Fruit fly (Drosophila melanogaster) whole organism, adult: Measurements from ENCODE around the gene Hira.

Source experiments
- CG11617 ChIP-seq: fragments of 200-800 bp; sonication (Bioruptor generic); optimal IDR thresholded peaks from 2 replicates; lab custom pipeline; 2017; ENCODE audit warnings: mild to moderate bottlenecking, missing biosample characterization, missing genetic modification reagents, missing genetic modification characterization
- CG12768 ChIP-seq: fragments of 200-800 bp; sonication (Bioruptor generic); optimal IDR thresholded peaks from 2 replicates; lab custom pipeline; 2017; ENCODE audit warnings: missing biosample characterization, missing genetic modification characterization, mild to moderate bottlenecking, moderate library complexity, missing genetic modification reagents
- CG14711 ChIP-seq: fragments of 200-800 bp; sonication (Bioruptor generic); optimal IDR thresholded peaks from 2 replicates; lab custom pipeline; 2018; ENCODE audit warnings: missing biosample characterization, mild to moderate bottlenecking, missing genetic modification characterization, moderate library complexity
- CG1620 ChIP-seq: fragments of 200-800 bp; sonication (Bioruptor generic); optimal IDR thresholded peaks from 2 replicates; lab custom pipeline; 2016; ENCODE audit warnings: missing biosample characterization, missing genetic modification characterization
- CG33017 ChIP-seq: fragments of 200-800 bp; sonication (Bioruptor generic); optimal IDR thresholded peaks from 2 replicates; lab custom pipeline; 2018; ENCODE audit warnings: missing biosample characterization, mild to moderate bottlenecking, missing genetic modification characterization, moderate library complexity
- CG5204 ChIP-seq: fragments of 200-800 bp; sonication (Bioruptor generic); optimal IDR thresholded peaks from 2 replicates; lab custom pipeline; 2016; ENCODE audit warnings: missing biosample characterization, missing genetic modification characterization
- CG7045 ChIP-seq: fragments of 200-800 bp; sonication (Bioruptor generic); optimal IDR thresholded peaks from 2 replicates; lab custom pipeline; 2017; ENCODE audit warnings: missing biosample characterization, mild to moderate bottlenecking, missing genetic modification characterization
- CG7101 ChIP-seq: fragments of 200-800 bp; sonication (Bioruptor generic); optimal IDR thresholded peaks from 2 replicates; lab custom pipeline; 2018; ENCODE audit warnings: missing biosample characterization, mild to moderate bottlenecking, missing genetic modification characterization, moderate library complexity
- Clk ChIP-seq: fragments of 200-800 bp; sonication (Bioruptor generic); optimal IDR thresholded peaks from 2 replicates; lab custom pipeline; 2017; ENCODE audit warnings: missing biosample characterization, missing genetic modification characterization
- Crg-1 ChIP-seq: fragments of 200-800 bp; sonication (Bioruptor generic); optimal IDR thresholded peaks from 2 replicates; lab custom pipeline; 2016; ENCODE audit warnings: missing biosample characterization, missing genetic modification characterization
- Hr96 ChIP-seq: fragments of 200-800 bp; sonication (Bioruptor generic); optimal IDR thresholded peaks from 2 replicates; lab custom pipeline; 2016; ENCODE audit warnings: missing biosample characterization, missing genetic modification characterization
- Mnt ChIP-seq: fragments of 200-800 bp; sonication (Bioruptor generic); optimal IDR thresholded peaks from 2 replicates; lab custom pipeline; 2016; ENCODE audit warnings: missing biosample characterization, mild to moderate bottlenecking, missing genetic modification characterization
- bab1 ChIP-seq: fragments of 200-800 bp; sonication (Bioruptor generic); optimal IDR thresholded peaks from 3 replicates; lab custom pipeline; 2019; ENCODE audit warnings: missing biosample characterization, mild to moderate bottlenecking, missing genetic modification characterization, moderate library complexity
- cic ChIP-seq: fragments of 200-800 bp; sonication (Bioruptor generic); optimal IDR thresholded peaks from 2 replicates; lab custom pipeline; 2017; ENCODE audit warnings: missing biosample characterization, mild to moderate bottlenecking, missing genetic modification characterization, moderate library complexity
- cnc ChIP-seq, 2 experiments: fragments of >200 bp; optimal IDR thresholded peaks; 2 replicates each; lab custom pipeline; 2017
- kay ChIP-seq: fragments of 200-800 bp; sonication (Bioruptor generic); peaks from one replicate; lab custom pipeline; 2016; ENCODE audit warnings: missing biosample characterization, missing genetic modification characterization, borderline replicate concordance
- ovo ChIP-seq: fragments of 200-800 bp; sonication (Bioruptor generic); optimal IDR thresholded peaks from 2 replicates; lab custom pipeline; 2016; ENCODE audit warnings: missing biosample characterization, missing genetic modification characterization
- pad ChIP-seq: fragments of 200-800 bp; sonication (Bioruptor generic); optimal IDR thresholded peaks from 3 replicates; lab custom pipeline; 2017; ENCODE audit warnings: missing biosample characterization, missing genetic modification characterization, mild to moderate bottlenecking, moderate library complexity, missing genetic modification reagents
- tj ChIP-seq: fragments of 200-800 bp; sonication (Bioruptor generic); optimal IDR thresholded peaks from 3 replicates; lab custom pipeline; 2017; ENCODE audit warnings: missing biosample characterization, mild to moderate bottlenecking, missing genetic modification characterization, moderate library complexity
- toe ChIP-seq: fragments of 200-800 bp; sonication (Bioruptor generic); optimal IDR thresholded peaks from 2 replicates; lab custom pipeline; 2016; ENCODE audit warnings: missing biosample characterization, missing genetic modification characterization

Hira gene

DNA sequence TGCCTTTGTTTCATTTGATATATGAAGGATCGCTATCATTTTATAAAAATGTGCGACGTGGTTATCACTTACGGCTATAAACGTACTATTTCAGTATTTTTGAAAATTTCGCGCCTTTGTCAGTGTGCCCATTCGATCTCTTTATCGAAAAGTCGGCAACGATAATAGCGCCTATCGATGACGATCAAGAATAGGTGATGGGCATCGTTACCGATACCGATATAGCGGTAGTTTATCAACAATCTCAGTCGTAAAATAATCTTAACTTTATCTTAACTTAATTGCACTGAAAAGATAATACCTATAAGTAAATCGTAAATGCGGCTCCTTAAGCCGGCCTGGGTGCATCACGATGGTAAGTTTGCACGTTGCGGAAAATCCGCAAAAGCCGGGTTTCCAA, at the start of gene Hira:
Gene Hira (plus strand): TSS at position 215 of the 400 bp plus-strand sequence.
- TF ChIP-seq CG33017 (tag; lab: Kevin White, UChicago) (no peak), toe (GFP tag; lab: Kevin White, UChicago) (no peak), cic (GFP tag; lab: Kevin White, UChicago) (peak; percentile 19), Hr96 (GFP tag; lab: Kevin White, UChicago) (no peak), CG14711 (tag; lab: Kevin White, UChicago) (no peak), cnc (optimal IDR thresholded peaks at IDR 0.05; lab: Kevin White, UChicago) (no peak), Mnt (GFP tag; lab: Kevin White, UChicago) (peak; percentile 3), bab1 (GFP tag; lab: Kevin White, UChicago) (peak; percentile 59), pad (GFP tag; lab: Kevin White, UChicago) (peak; percentile 22), CG11617 (GFP tag; lab: Kevin White, UChicago) (no peak), tj (no peak), CG7101 (tag; lab: Kevin White, UChicago) (peak; percentile 12)

DNA sequence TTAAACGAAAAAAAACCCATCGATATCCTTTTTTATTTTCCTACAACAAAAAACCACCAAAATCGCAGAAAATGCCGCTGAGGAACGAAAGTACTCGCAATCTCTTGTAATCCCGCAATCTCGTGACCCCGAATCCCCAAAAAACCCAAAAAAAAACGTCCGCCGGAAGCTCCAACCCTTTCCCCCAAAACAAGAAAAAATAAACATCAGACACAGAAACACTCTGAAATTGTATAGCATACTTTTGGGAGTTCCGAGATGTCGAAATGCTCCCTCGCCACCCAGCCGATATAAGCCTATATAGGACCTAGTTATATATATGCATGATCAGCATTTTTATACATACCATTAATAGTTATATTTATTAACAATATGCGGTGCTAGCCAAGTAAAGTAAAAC, 45.0 kb upstream of the Hira start:
- TF ChIP-seq CG1620 (GFP tag; lab: Kevin White, UChicago) (no peak), bab1 (GFP tag; lab: Kevin White, UChicago) (no peak), cnc (optimal IDR thresholded peaks at IDR 0.05; lab: Kevin White, UChicago) (no peak), tj (no peak), CG5204 (no peak), CG7101 (tag; lab: Kevin White, UChicago) (no peak), Clk (GFP tag; lab: Kevin White, UChicago) (no peak), Crg-1 (GFP tag; lab: Kevin White, UChicago) (no peak), CG14711 (tag; lab: Kevin White, UChicago) (no peak), pad (GFP tag; lab: Kevin White, UChicago) (no peak), cic (GFP tag; lab: Kevin White, UChicago) (no peak), CG12768 (no peak), CG11617 (GFP tag; lab: Kevin White, UChicago) (no peak), CG33017 (tag; lab: Kevin White, UChicago) (no peak), kay (GFP tag; lab: Kevin White, UChicago) (no peak), Hr96 (GFP tag; lab: Kevin White, UChicago) (no peak)

DNA sequence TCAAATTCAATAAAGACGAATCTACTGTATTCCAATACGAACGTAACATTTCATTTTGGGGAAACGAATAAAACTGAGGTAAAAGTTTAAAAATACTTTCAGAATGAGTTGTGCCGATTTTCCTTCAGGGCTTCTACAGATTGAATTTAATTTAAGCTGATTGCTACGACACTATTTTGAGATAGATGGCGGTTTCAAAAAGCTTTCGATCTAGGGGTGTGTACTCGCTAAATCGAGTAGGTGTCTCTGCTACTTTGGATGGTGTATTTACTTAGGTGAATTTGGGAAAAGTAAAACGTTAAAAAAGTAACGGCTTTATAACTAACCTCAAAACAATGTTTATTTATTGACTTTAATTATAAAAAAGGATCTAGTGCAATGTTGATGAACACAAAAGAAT, 43.1 kb upstream of the Hira start:
- peak; percentile 2 for TF ChIP-seq CG1620 (GFP tag; lab: Kevin White, UChicago)
- no peak for TF ChIP-seq CG33017 (tag; lab: Kevin White, UChicago)
- TF ChIP-seq bab1 (GFP tag; lab: Kevin White, UChicago), result peak; percentile 54
- TF ChIP-seq Crg-1 (GFP tag; lab: Kevin White, UChicago), result peak; percentile 3
- no peak for TF ChIP-seq CG14711 (tag; lab: Kevin White, UChicago)
- TF ChIP-seq CG12768, result no peak
- TF ChIP-seq tj, result no peak

DNA sequence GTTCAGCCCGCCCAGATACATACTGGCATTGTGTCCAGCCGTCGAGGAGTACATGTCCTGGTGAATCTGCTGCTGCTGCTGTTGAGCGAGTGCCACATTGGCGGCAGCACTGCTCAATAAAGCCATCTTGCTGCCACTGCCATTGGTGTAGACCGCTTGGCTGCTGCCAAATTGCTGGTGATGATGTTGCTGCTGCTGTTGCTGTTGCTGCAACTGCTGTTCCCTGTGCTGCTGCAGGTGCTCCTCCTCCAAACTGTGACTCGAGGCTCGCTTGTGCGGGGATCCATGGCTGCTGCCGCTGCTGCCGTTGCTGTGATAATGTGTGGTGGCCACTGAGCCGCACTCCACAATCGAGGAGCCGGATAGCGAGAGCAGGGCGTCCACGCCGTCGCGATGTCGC, 35.8 kb upstream of the Hira start:
- TF ChIP-seq bab1 (GFP tag; lab: Kevin White, UChicago) (no peak), CG11617 (GFP tag; lab: Kevin White, UChicago) (no peak), toe (GFP tag; lab: Kevin White, UChicago) (no peak), Clk (GFP tag; lab: Kevin White, UChicago) (no peak), CG14711 (tag; lab: Kevin White, UChicago) (no peak), Mnt (GFP tag; lab: Kevin White, UChicago) (no peak), cic (GFP tag; lab: Kevin White, UChicago) (no peak), CG1620 (GFP tag; lab: Kevin White, UChicago) (no peak)

DNA sequence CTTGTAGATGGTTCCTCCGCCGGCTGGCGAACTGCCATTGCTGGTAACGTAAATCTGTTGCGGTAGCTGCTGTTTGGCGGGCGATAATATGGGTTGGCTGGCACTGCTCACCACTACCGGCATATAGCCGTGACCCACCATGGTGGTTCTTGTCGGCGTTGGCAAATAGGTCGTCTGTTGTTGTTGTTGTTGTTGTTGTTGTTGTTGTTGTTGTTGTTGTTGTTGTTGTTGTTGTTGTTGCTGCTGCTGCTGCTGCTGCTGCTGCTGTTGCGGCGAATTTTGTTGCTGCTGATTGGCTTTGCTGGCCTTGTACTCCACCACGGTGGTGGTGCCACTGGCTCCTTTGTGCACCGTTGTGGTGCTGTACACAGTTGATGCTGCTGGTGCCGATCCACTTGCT, 33.0 kb upstream of the Hira start:
- TF ChIP-seq pad (GFP tag; lab: Kevin White, UChicago) (no peak), kay (GFP tag; lab: Kevin White, UChicago) (no peak), Clk (GFP tag; lab: Kevin White, UChicago) (no peak), CG7045 (GFP tag; lab: Kevin White, UChicago) (no peak), CG7101 (tag; lab: Kevin White, UChicago) (no peak), CG11617 (GFP tag; lab: Kevin White, UChicago) (no peak), CG5204 (no peak), tj (no peak)

DNA sequence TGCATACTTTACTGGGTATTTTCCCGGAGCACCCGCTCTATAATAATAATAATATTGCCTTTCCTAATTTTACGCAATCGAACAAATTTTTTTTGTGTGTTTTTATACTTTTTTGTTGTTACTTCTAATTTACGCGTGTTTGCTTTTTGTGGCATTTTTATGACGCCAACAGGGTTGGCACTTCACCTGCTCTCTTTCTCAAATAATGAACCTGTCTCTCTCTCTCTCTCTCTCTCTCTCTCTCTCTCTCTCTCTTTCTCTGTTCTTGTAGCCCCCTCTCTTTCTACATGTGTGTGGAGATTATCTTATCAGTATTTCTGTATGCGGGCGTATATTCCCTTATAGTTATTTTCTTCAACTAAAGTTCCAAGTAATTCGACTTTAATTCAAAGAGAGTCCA, 31.2 kb upstream of the Hira start:
- TF ChIP-seq CG14711 (tag; lab: Kevin White, UChicago) (peak; percentile 55), Crg-1 (GFP tag; lab: Kevin White, UChicago) (no peak), Clk (GFP tag; lab: Kevin White, UChicago) (peak; percentile 20), cnc (optimal IDR thresholded peaks at IDR 0.05; lab: Kevin White, UChicago) (no peak), Mnt (GFP tag; lab: Kevin White, UChicago) (peak; percentile 61), CG7101 (tag; lab: Kevin White, UChicago) (peak; percentile 60), CG7045 (GFP tag; lab: Kevin White, UChicago) (peak; percentile 14), ovo (GFP tag; lab: Kevin White, UChicago) (no peak), CG12768 (peak; percentile 60), CG33017 (tag; lab: Kevin White, UChicago) (peak; percentile 3), Hr96 (GFP tag; lab: Kevin White, UChicago) (no peak), bab1 (GFP tag; lab: Kevin White, UChicago) (no peak), CG1620 (GFP tag; lab: Kevin White, UChicago) (peak; percentile 17), tj (peak; percentile 1), cic (GFP tag; lab: Kevin White, UChicago) (peak; percentile 45), pad (GFP tag; lab: Kevin White, UChicago) (no peak), kay (GFP tag; lab: Kevin White, UChicago) (peak; percentile 90), CG11617 (GFP tag; lab: Kevin White, UChicago) (peak; percentile 39), toe (GFP tag; lab: Kevin White, UChicago) (no peak), CG5204 (no peak)
